Worm (Caenorhabditis elegans) whole organism, L4 larva: ENCODE results near the gene Y43F8B.1.

Experiments
- aly-2 ChIP-seq: sonication (generic microtip); optimal IDR thresholded peaks from 2 replicates; lab custom pipeline; 2018; ENCODE audit warnings: missing biosample characterization, missing genetic modification characterization
- fos-1 ChIP-seq: fragments of 150-350 bp; optimal IDR thresholded peaks from 2 replicates; lab custom pipeline; 2014; ENCODE audit warnings: missing biosample characterization, missing genetic modification characterization
- jun-1 ChIP-seq: fragments of 150-350 bp; optimal IDR thresholded peaks from 2 replicates; lab custom pipeline; 2014; ENCODE audit warnings: missing biosample characterization, missing genetic modification reagents, missing genetic modification characterization
- nhr-28 ChIP-seq: fragments of 150-350 bp; optimal IDR thresholded peaks from 2 replicates; lab custom pipeline; 2014; ENCODE audit warnings: missing biosample characterization, missing genetic modification characterization
- nhr-6 ChIP-seq: fragments of 150-350 bp; optimal IDR thresholded peaks from 2 replicates; lab custom pipeline; 2014; ENCODE audit warnings: missing biosample characterization, missing genetic modification characterization
- pha-4 ChIP-seq, 2 experiments: fragments of 150-350 bp in 1 of 2; fragments of 200-800 bp in 1 of 2; sonication (Bioruptor generic) in 1 of 2; IDR thresholded peaks in 1 of 2; optimal IDR thresholded peaks in 1 of 2; 2 replicates each; pipeline versions ENCODE4 v1.3.6 to Lab custom; 2014 to 2022; ENCODE audit warnings: missing genetic modification characterization in 2 of 2, missing genetic modification reagents in 2 of 2, missing biosample characterization in 1 of 2, missing compliant biosample characterization in 1 of 2

DNA sequence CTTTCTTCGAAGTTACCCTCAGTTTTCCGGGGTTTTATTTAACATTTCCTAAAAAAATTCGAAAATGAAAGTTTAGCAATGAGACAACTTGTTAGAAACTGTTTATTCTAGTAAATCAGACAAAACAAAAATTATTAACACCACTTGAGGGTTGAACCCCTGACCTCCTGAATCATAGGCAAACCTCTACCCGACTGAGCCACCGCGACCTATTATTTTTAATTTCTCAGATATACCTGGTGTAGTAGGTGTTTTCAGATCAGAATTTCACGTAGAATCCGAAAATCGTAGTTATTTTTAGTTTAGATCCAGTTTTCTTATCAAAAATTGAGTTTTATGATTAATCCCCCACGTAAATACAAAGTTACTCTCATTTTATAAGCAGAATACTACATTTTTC is 24.1 kb upstream of the Y43F8B.1 start:
- TF ChIP-seq pha-4 (GFP tag; IDR thresholded peaks at IDR 0.05; lab: Robert Waterston, UW) (no peak), pha-4 (tag; optimal IDR thresholded peaks at IDR 0.05; lab: Kevin White, UChicago) (no peak), aly-2 (tag; lab: Kevin White, UChicago) (no peak), nhr-28 (tag; lab: Kevin White, UChicago) (no peak), jun-1 (tag; lab: Kevin White, UChicago) (no peak), nhr-6 (tag; lab: Kevin White, UChicago) (no peak), fos-1 (no peak)
